Worm (Caenorhabditis elegans): ENCODE measurements around the gene daf-31.

daf-31 gene

ce11 chrIV:8266024-8266949 lies 23.8 kb upstream of the daf-31 start (continued):
- TF ChIP-seq tra-1 (GFP tag; IDR thresholded peaks at IDR 0.05) (0 out of 2 replicates have a peak, but pooled peaks have one; percentile 19), mep-1 (tag; optimal IDR thresholded peaks at IDR 0.05) (no peak), ztf-11 (tag; optimal IDR thresholded peaks at IDR 0.05) (no peak), tag-97 (GFP tag; IDR thresholded peaks at IDR 0.05) (no peak), daf-19 (GFP tag; conservative IDR thresholded peaks at IDR 0.05) (no peak), dmd-6 (GFP tag; IDR thresholded peaks at IDR 0.05) (peak; percentile 50), ceh-62 (tag; optimal IDR thresholded peaks at IDR 0.05) (no peak), gei-8 (GFP tag; optimal IDR thresholded peaks at IDR 0.05) (no peak), lin-29 (GFP tag; IDR thresholded peaks at IDR 0.05) (no peak), duxl-1 (tag; optimal IDR thresholded peaks at IDR 0.05; ENCODE audit: poor library complexity) (no peak), D1046.2 (GFP tag; IDR thresholded peaks at IDR 0.05) (no peak), set-16 (GFP tag; IDR thresholded peaks at IDR 0.05) (peak; percentile 84), ces-1 (GFP tag; optimal IDR thresholded peaks at IDR 0.05) (no peak), vab-7 (GFP tag; IDR thresholded peaks at IDR 0.05) (no peak), madf-9 (GFP tag; conservative IDR thresholded peaks at IDR 0.05) (0 out of 2 replicates have a peak, but pooled peaks have one; percentile 30), nhr-48 (tag; optimal IDR thresholded peaks at IDR 0.05) (peak; percentile 34), attf-4 (tag; optimal IDR thresholded peaks at IDR 0.05) (no peak), hlh-30 (tag; optimal IDR thresholded peaks at IDR 0.05; ENCODE audit: insufficient read depth) (no peak)

- TF ChIP-seq nhr-10 (tag; optimal IDR thresholded peaks at IDR 0.05) (no peak), ztf-11 (tag; optimal IDR thresholded peaks at IDR 0.05) (no peak), jun-1 (tag; optimal IDR thresholded peaks at IDR 0.05) (no peak), unc-39 (tag; optimal IDR thresholded peaks at IDR 0.05) (no peak), lin-15B (tag; optimal IDR thresholded peaks at IDR 0.05) (no peak), lin-29 (GFP tag; IDR thresholded peaks at IDR 0.05) (no peak), aly-2 (tag; optimal IDR thresholded peaks at IDR 0.05) (no peak), pqm-1 (tag; optimal IDR thresholded peaks at IDR 0.05) (no peak), ceh-82 (tag; optimal IDR thresholded peaks at IDR 0.05) (no peak), egl-27 (tag; optimal IDR thresholded peaks at IDR 0.05) (no peak), ces-1 (GFP tag; optimal IDR thresholded peaks at IDR 0.05) (no peak), set-16 (GFP tag; IDR thresholded peaks at IDR 0.05) (no peak), mep-1 (tag; optimal IDR thresholded peaks at IDR 0.05) (no peak), nhr-102 (tag; optimal IDR thresholded peaks at IDR 0.05) (no peak), R02D3.7 (tag; optimal IDR thresholded peaks at IDR 0.05) (no peak), egl-43 (GFP tag; IDR thresholded peaks at IDR 0.05) (no peak), lin-13 (GFP tag; optimal IDR thresholded peaks at IDR 0.05) (no peak), madf-9 (GFP tag; conservative IDR thresholded peaks at IDR 0.05) (no peak), T26A8.4 (GFP tag; IDR thresholded peaks at IDR 0.05) (no peak), ZK546.5 (tag; optimal IDR thresholded peaks at IDR 0.05) (no peak)
Measured at ce11 chrIV:8268024-8268423, 22.0 kb upstream of the daf-31 start, which contains the start of the genes K07H8.5 and K07H8.8. Gene K07H8.5, plus strand, starts transcription at chrIV:8268324. Gene K07H8.8, minus strand, starts transcription at chrIV:8268412.

ce11 chrIV:8273334-8273733 lies 16.7 kb upstream of the daf-31 start:
- TF ChIP-seq dmd-9 (GFP tag; IDR thresholded peaks at IDR 0.05), result no peak
- no peak for TF ChIP-seq Y75B8A.6 (GFP tag; IDR thresholded peaks at IDR 0.05)
- TF ChIP-seq unc-62 (GFP tag; optimal IDR thresholded peaks at IDR 0.05 in 1 of 2), result peak in 1 of 2 experiments; percentile 88
- TF ChIP-seq unc-62 (tag; optimal IDR thresholded peaks at IDR 0.05), result no peak
- no peak for TF ChIP-seq lin-39 (tag; optimal IDR thresholded peaks at IDR 0.05)
- TF ChIP-seq nhr-28 (tag; optimal IDR thresholded peaks at IDR 0.05), result peak; percentile 49

All from whole organism, L4 larva.